Worm (Caenorhabditis elegans) whole organism, L1 larva: Measurements from ENCODE around the gene F26G1.10.

Experiments
- C16A3.4 ChIP-seq: fragments of 150-350 bp; optimal IDR thresholded peaks from 2 replicates; lab custom pipeline; 2014; ENCODE audit warnings: missing biosample characterization, missing genetic modification characterization
- C34B4.2 ChIP-seq: sonication (generic microtip); optimal IDR thresholded peaks from 2 replicates; lab custom pipeline; 2017; ENCODE audit warnings: mild to moderate bottlenecking, missing genetic modification characterization, missing compliant biosample characterization
- F16B12.6 ChIP-seq: fragments of 150-350 bp; optimal IDR thresholded peaks from 2 replicates; lab custom pipeline; 2014; ENCODE audit warnings: missing biosample characterization, missing genetic modification characterization
- Y116A8C.19 ChIP-seq: sonication (generic microtip); optimal IDR thresholded peaks from 2 replicates; lab custom pipeline; 2016; ENCODE audit warnings: missing compliant biosample characterization, missing genetic modification characterization, borderline replicate concordance
- aha-1 ChIP-seq: fragments of 150-350 bp; optimal IDR thresholded peaks from 2 replicates; lab custom pipeline; 2014; ENCODE audit warnings: missing biosample characterization, missing genetic modification characterization
- ama-1 ChIP-seq: fragments of 150-350 bp; optimal IDR thresholded peaks from 2 replicates; lab custom pipeline; 2014
- blmp-1 ChIP-seq: fragments of 150-350 bp; optimal IDR thresholded peaks from 2 replicates; lab custom pipeline; 2014; ENCODE audit warnings: missing biosample characterization, missing genetic modification characterization
- ceh-82 ChIP-seq, 3 experiments: fragments of 150-350 bp in 1 of 3; sonication (generic microtip) in 2 of 3; optimal IDR thresholded peaks; 2 replicates each; lab custom pipeline; 2014 to 2017; ENCODE audit warnings: missing biosample characterization in 3 of 3, missing genetic modification characterization in 3 of 3
- dpl-1 ChIP-seq, 3 experiments: fragments of 150-350 bp in 2 of 3; sonication (generic microtip) in 1 of 3; optimal IDR thresholded peaks; 2 replicates each; lab custom pipeline; 2014 to 2017; ENCODE audit warnings: missing biosample characterization in 3 of 3, missing genetic modification characterization in 3 of 3, missing genetic modification reagents in 3 of 3
- efl-1 ChIP-seq, 4 experiments: fragments of 150-350 bp; optimal IDR thresholded peaks in 3 of 4; peaks in 1 of 4; 1 replicate in 1 of 4; 2 replicates in 3 of 4; lab custom pipeline; 2014; ENCODE audit warnings: missing biosample characterization in 2 of 4, missing genetic modification characterization in 2 of 4, missing genetic modification reagents in 2 of 4
- efl-3 ChIP-seq: fragments of 200-800 bp; sonication (Bioruptor generic); optimal IDR thresholded peaks from 2 replicates; lab custom pipeline; 2018; ENCODE audit warnings: mild to moderate bottlenecking, missing genetic modification characterization, missing compliant biosample characterization
- egl-27 ChIP-seq, 2 experiments: fragments of 150-350 bp in 1 of 2; sonication (generic microtip); optimal IDR thresholded peaks; 3 replicates each; lab custom pipeline; 2017 to 2018; ENCODE audit warnings: missing biosample characterization in 2 of 2, missing genetic modification characterization in 2 of 2, missing genetic modification reagents in 2 of 2
- elt-2 ChIP-seq: sonication (generic microtip); optimal IDR thresholded peaks from 2 replicates; lab custom pipeline; 2016; ENCODE audit warnings: missing genetic modification characterization, mild to moderate bottlenecking, inconsistent platforms, missing compliant biosample characterization, missing genetic modification reagents
- elt-3 ChIP-seq, 6 experiments: fragments of 150-350 bp in 1 of 6; sonication (generic microtip); optimal IDR thresholded peaks; 2 replicates each; lab custom pipeline; 2017 to 2018; ENCODE audit warnings: missing biosample characterization in 6 of 6, missing genetic modification characterization in 6 of 6, inconsistent platforms in 1 of 6
- ets-5 ChIP-seq: fragments of 200-800 bp; sonication (Bioruptor generic); IDR thresholded peaks from 2 replicates; pipeline ENCODE4 v1.3.6; 2022; ENCODE audit warnings: missing genetic modification characterization, missing compliant biosample characterization
- fkh-4 ChIP-seq: sonication (generic microtip); optimal IDR thresholded peaks from 2 replicates; lab custom pipeline; 2016; ENCODE audit warnings: missing compliant biosample characterization, missing genetic modification characterization, borderline replicate concordance
- grh-1 ChIP-seq: fragments of 200-800 bp; sonication (Bioruptor generic); IDR thresholded peaks from 2 replicates; pipeline ENCODE4 v1.3.6; 2022; ENCODE audit warnings: missing genetic modification reagents, missing genetic modification characterization, missing compliant biosample characterization
- hpl-2 ChIP-seq: fragments of 150-350 bp; optimal IDR thresholded peaks from 2 replicates; lab custom pipeline; 2014; ENCODE audit warnings: missing biosample characterization, missing genetic modification reagents, missing genetic modification characterization
- isw-1 ChIP-seq: fragments of 200-800 bp; sonication (Bioruptor generic); IDR thresholded peaks from 2 replicates; pipeline ENCODE4 v1.3.6; 2022; ENCODE audit warnings: missing genetic modification characterization, missing compliant biosample characterization
- lin-13 ChIP-seq: fragments of 150-350 bp; optimal IDR thresholded peaks from 2 replicates; lab custom pipeline; 2014; ENCODE audit warnings: missing biosample characterization, missing genetic modification reagents, missing genetic modification characterization
- lin-14 ChIP-seq: fragments of 200-800 bp; sonication (Bioruptor generic); optimal IDR thresholded peaks from 2 replicates; lab custom pipeline; 2018; ENCODE audit warnings: mild to moderate bottlenecking, missing genetic modification characterization, moderate library complexity, missing compliant biosample characterization
- lin-15B ChIP-seq: fragments of 150-350 bp; sonication (generic microtip); optimal IDR thresholded peaks from 3 replicates; lab custom pipeline; 2014; ENCODE audit warnings: missing biosample characterization, missing genetic modification characterization
- mab-9 ChIP-seq: fragments of 200-800 bp; sonication (Bioruptor generic); IDR thresholded peaks from 2 replicates; pipeline ENCODE4 v1.3.6; 2022; ENCODE audit warnings: missing genetic modification reagents, missing genetic modification characterization, missing compliant biosample characterization
- mdl-1 ChIP-seq, 2 experiments: fragments of 150-350 bp; optimal IDR thresholded peaks; 2 replicates each; lab custom pipeline; 2014 to 2017; ENCODE audit warnings: missing biosample characterization in 2 of 2, missing genetic modification characterization in 2 of 2, inconsistent platforms in 1 of 2
- mep-1 ChIP-seq: fragments of 150-350 bp; optimal IDR thresholded peaks from 2 replicates; lab custom pipeline; 2014; ENCODE audit warnings: missing biosample characterization, missing genetic modification characterization
- nhr-11 ChIP-seq: fragments of 150-350 bp; optimal IDR thresholded peaks from 2 replicates; lab custom pipeline; 2014; ENCODE audit warnings: missing biosample characterization, missing genetic modification characterization
- nhr-12 ChIP-seq: sonication (generic microtip); optimal IDR thresholded peaks from 2 replicates; lab custom pipeline; 2017; ENCODE audit warnings: missing biosample characterization, missing genetic modification characterization
- nhr-20 ChIP-seq: sonication (generic microtip); optimal IDR thresholded peaks from 2 replicates; lab custom pipeline; 2016; ENCODE audit warnings: mild to moderate bottlenecking, missing genetic modification characterization, missing compliant biosample characterization
- nhr-237 ChIP-seq: fragments of 150-350 bp; optimal IDR thresholded peaks from 2 replicates; lab custom pipeline; 2014; ENCODE audit warnings: missing biosample characterization, missing genetic modification characterization
- nhr-28 ChIP-seq: fragments of 150-350 bp; optimal IDR thresholded peaks from 2 replicates; lab custom pipeline; 2014; ENCODE audit warnings: missing biosample characterization, missing genetic modification characterization
- nhr-47 ChIP-seq: sonication (generic microtip); optimal IDR thresholded peaks from 2 replicates; lab custom pipeline; 2016; ENCODE audit warnings: mild to moderate bottlenecking, missing genetic modification characterization, moderate library complexity, missing compliant biosample characterization
- nhr-76 ChIP-seq: sonication (generic microtip); optimal IDR thresholded peaks from 2 replicates; lab custom pipeline; 2017; ENCODE audit warnings: missing biosample characterization, missing genetic modification characterization
- nhr-85 ChIP-seq: sonication (generic microtip); peaks from one replicate; lab custom pipeline; 2016; ENCODE audit warnings: missing genetic modification characterization, inconsistent platforms, missing compliant biosample characterization
- nhr-90 ChIP-seq: sonication (generic microtip); optimal IDR thresholded peaks from 2 replicates; lab custom pipeline; 2016; ENCODE audit warnings: mild to moderate bottlenecking, missing genetic modification characterization, missing compliant biosample characterization; ENCODE audit not compliant: poor library complexity
- pax-3 ChIP-seq: fragments of 200-800 bp; sonication (Bioruptor generic); optimal IDR thresholded peaks from 2 replicates; lab custom pipeline; 2018; ENCODE audit warnings: mild to moderate bottlenecking, missing genetic modification characterization, moderate library complexity, missing compliant biosample characterization
- rnt-1 ChIP-seq: sonication (generic microtip); optimal IDR thresholded peaks from 2 replicates; lab custom pipeline; 2016; ENCODE audit warnings: mild to moderate bottlenecking, missing genetic modification characterization, moderate library complexity, missing compliant biosample characterization
- skn-1 ChIP-seq: fragments of 150-350 bp; optimal IDR thresholded peaks from 2 replicates; lab custom pipeline; 2014; ENCODE audit warnings: missing biosample characterization, missing genetic modification characterization
- snpc-4 ChIP-seq: fragments of 150-350 bp; optimal IDR thresholded peaks from 2 replicates; lab custom pipeline; 2014; ENCODE audit warnings: missing biosample characterization, missing genetic modification characterization
- sox-4 ChIP-seq: sonication (generic microtip); optimal IDR thresholded peaks from 2 replicates; lab custom pipeline; 2016; ENCODE audit warnings: missing genetic modification characterization, missing compliant biosample characterization
- sptf-1 ChIP-seq: fragments of 150-350 bp; optimal IDR thresholded peaks from 2 replicates; lab custom pipeline; 2014; ENCODE audit warnings: missing biosample characterization, missing genetic modification characterization
- tlp-1 ChIP-seq: fragments of 150-350 bp; optimal IDR thresholded peaks from 2 replicates; lab custom pipeline; 2014; ENCODE audit warnings: missing biosample characterization, missing genetic modification characterization
- unc-30 ChIP-seq: sonication (generic microtip); optimal IDR thresholded peaks from 2 replicates; lab custom pipeline; 2017; ENCODE audit warnings: missing biosample characterization, missing genetic modification characterization
- zag-1 ChIP-seq: fragments of 150-350 bp; optimal IDR thresholded peaks from 2 replicates; lab custom pipeline; 2014; ENCODE audit warnings: missing biosample characterization, missing genetic modification characterization
- ztf-11 ChIP-seq, 2 experiments: sonication (generic microtip); optimal IDR thresholded peaks; 2 replicates each; lab custom pipeline; 2016 to 2017; ENCODE audit warnings: missing genetic modification characterization in 2 of 2, missing biosample characterization in 1 of 2, missing compliant biosample characterization in 1 of 2

F26G1.10 gene

ce11 chrII:4773891-4774432 lies at the start of gene F26G1.10, which contains the start of gene F26G1.9:
Gene F26G1.10, plus strand, starts transcription at chrII:4774382.
Gene F26G1.9, minus strand, starts transcription at chrII:4773991.
- TF ChIP-seq nhr-28 (tag; lab: Kevin White, UChicago) (no peak), elt-3 (tag; optimal IDR thresholded peaks at IDR 0.05; lab: Kevin White, UChicago) (no peak), nhr-47 (tag; lab: Kevin White, UChicago) (no peak), mdl-1 (tag; optimal IDR thresholded peaks at IDR 0.05; lab: Kevin White, UChicago) (no peak), aha-1 (tag; lab: Kevin White, UChicago) (no peak), C16A3.4 (tag; lab: Kevin White, UChicago) (no peak), snpc-4 (tag; lab: Kevin White, UChicago) (no peak), tlp-1 (tag; lab: Kevin White, UChicago) (no peak), F16B12.6 (tag; lab: Kevin White, UChicago) (no peak), zag-1 (tag; lab: Kevin White, UChicago) (no peak), nhr-237 (tag; lab: Kevin White, UChicago) (no peak), skn-1 (no peak), nhr-12 (tag; lab: Kevin White, UChicago) (no peak), grh-1 (GFP tag; lab: Robert Waterston, UW) (no peak), efl-1 (optimal IDR thresholded peaks at IDR 0.05; lab: Kevin White, UChicago) (no peak), efl-1 (GFP tag; optimal IDR thresholded peaks at IDR 0.05 in 1 of 2; lab: Kevin White, UChicago) (no peak), lin-13 (GFP tag; lab: Kevin White, UChicago) (no peak), hpl-2 (GFP tag; lab: Kevin White, UChicago) (no peak)

ce11 chrII:4726120-4726519 lies 48.1 kb upstream of the F26G1.10 start, which contains the start of gene F10G7.10:
Gene F10G7.10, minus strand, starts transcription at chrII:4726264.
- TF ChIP-seq mep-1 (tag; lab: Kevin White, UChicago) (peak; percentile 15), lin-14 (GFP tag; lab: Kevin White, UChicago) (peak; percentile 56), dpl-1 (GFP tag; optimal IDR thresholded peaks at IDR 0.05; lab: Kevin White, UChicago) (peak in 1 of 3 experiments; percentile 4), lin-15B (tag; lab: Kevin White, UChicago) (no peak), mdl-1 (tag; optimal IDR thresholded peaks at IDR 0.05; lab: Kevin White, UChicago) (peak in 1 of 2 experiments; percentile 19)

ce11 chrII:4726750-4727384 lies 47.3 kb upstream of the F26G1.10 start:
- no peak for TF ChIP-seq snpc-4 (tag; lab: Kevin White, UChicago)
- TF ChIP-seq elt-2 (tag; lab: Kevin White, UChicago), result peak; percentile 35
- peak; percentile 10 for TF ChIP-seq ama-1 (lab: Kevin White, UChicago)

ce11 chrII:4727769-4728168 lies 46.4 kb upstream of the F26G1.10 start, which contains the start of gene ttr-41:
Gene ttr-41, minus strand, starts transcription at chrII:4727869.
- TF ChIP-seq C34B4.2, result no peak
- TF ChIP-seq ztf-11 (tag; optimal IDR thresholded peaks at IDR 0.05; lab: Kevin White, UChicago), result no peak
- no peak for TF ChIP-seq hpl-2 (GFP tag; lab: Kevin White, UChicago)
- TF ChIP-seq unc-30 (tag; lab: Kevin White, UChicago), result no peak
- TF ChIP-seq efl-3, result no peak
- no peak for TF ChIP-seq sox-4 (tag; lab: Kevin White, UChicago)
- TF ChIP-seq lin-13 (GFP tag; lab: Kevin White, UChicago), result no peak
- no peak for TF ChIP-seq nhr-11 (tag; lab: Kevin White, UChicago)
- TF ChIP-seq isw-1, result no peak

ce11 chrII:4728687-4729086 lies 45.5 kb upstream of the F26G1.10 start:
- no peak for TF ChIP-seq Y116A8C.19 (tag; lab: Kevin White, UChicago)
- TF ChIP-seq nhr-47 (tag; lab: Kevin White, UChicago), result no peak
- TF ChIP-seq blmp-1, result peak; percentile 12
- no peak for TF ChIP-seq ama-1 (lab: Kevin White, UChicago)
- no peak for TF ChIP-seq nhr-76 (tag; lab: Kevin White, UChicago)
- no peak for TF ChIP-seq fkh-4 (tag; lab: Kevin White, UChicago)
- no peak for TF ChIP-seq nhr-90 (tag; lab: Kevin White, UChicago)
- TF ChIP-seq ceh-82 (tag; optimal IDR thresholded peaks at IDR 0.05; lab: Kevin White, UChicago), result no peak
- TF ChIP-seq mab-9 (GFP tag; lab: Robert Waterston, UW), result no peak
- no peak for TF ChIP-seq sptf-1 (tag; lab: Kevin White, UChicago)
- TF ChIP-seq nhr-85 (tag; lab: Kevin White, UChicago), result no peak
- no peak for TF ChIP-seq egl-27 (tag; optimal IDR thresholded peaks at IDR 0.05; lab: Kevin White, UChicago)
- no peak for TF ChIP-seq hpl-2 (GFP tag; lab: Kevin White, UChicago)
- peak; percentile 29 for TF ChIP-seq nhr-20 (tag; lab: Kevin White, UChicago)
- TF ChIP-seq pax-3, result no peak
- TF ChIP-seq ets-5 (GFP tag; lab: Robert Waterston, UW), result no peak
- peak; percentile 44 for TF ChIP-seq rnt-1 (tag; lab: Kevin White, UChicago)
